Worm (Caenorhabditis elegans): ENCODE data around the gene Y97E10AR.6.

The Y97E10AR.6 gene

DNA sequence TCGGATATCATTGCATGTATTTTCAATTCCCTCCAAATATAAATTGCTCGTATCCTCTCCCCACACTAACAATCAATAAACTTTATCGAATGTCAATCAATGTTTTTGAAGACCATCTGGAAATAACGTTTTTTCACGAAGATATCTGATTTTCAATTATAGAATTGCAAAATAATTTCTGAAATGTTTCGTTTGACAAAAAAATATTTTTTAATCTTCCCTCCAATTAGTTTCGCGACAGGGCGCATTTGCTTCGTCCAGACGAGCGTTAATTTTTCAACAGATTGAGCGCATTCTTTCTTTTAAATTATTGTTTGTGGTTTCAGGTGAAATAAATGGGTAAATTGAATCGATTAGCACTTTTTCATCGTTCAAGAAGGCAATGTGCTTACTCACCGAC, 17.4 kb upstream of the Y97E10AR.6 start, which contains the start of gene vars-1 (continued):
- peak; percentile 6 for TF ChIP-seq tbp1 (GFP tag; optimal IDR thresholded peaks at IDR 0.05)
- no peak for TF ChIP-seq T26A5.8 (tag; optimal IDR thresholded peaks at IDR 0.05)
- 0 out of 2 replicates have a peak, but pooled peaks have one; percentile 47 for TF ChIP-seq ekl-4 (GFP tag; IDR thresholded peaks at IDR 0.05)
- TF ChIP-seq hsf-1 (GFP tag; IDR thresholded peaks at IDR 0.05) = peak; percentile 82
- TF ChIP-seq madf-6 (GFP tag; IDR thresholded peaks at IDR 0.05) = peak; percentile 58
- no peak for TF ChIP-seq pha-4 (tag; optimal IDR thresholded peaks at IDR 0.05)
- TF ChIP-seq madf-3 (GFP tag; IDR thresholded peaks at IDR 0.05) = 0 out of 2 replicates have a peak, but pooled peaks have one; percentile 3
- TF ChIP-seq ceh-79 (tag; optimal IDR thresholded peaks at IDR 0.05) = no peak
- TF ChIP-seq ZK185.1 (tag; optimal IDR thresholded peaks at IDR 0.05; ENCODE audit: poor library complexity, severe bottlenecking) = no peak
- TF ChIP-seq lin-54 (GFP tag; optimal IDR thresholded peaks at IDR 0.05) = peak; percentile 88
- no peak for TF ChIP-seq nhr-90 (tag; optimal IDR thresholded peaks at IDR 0.05)
- TF ChIP-seq hrde-1 (tag; optimal IDR thresholded peaks at IDR 0.05; ENCODE audit: borderline replicate concordance) = no peak
- no peak for TF ChIP-seq akir-1 (GFP tag; optimal IDR thresholded peaks at IDR 0.05)
- TF ChIP-seq aptf-3 (GFP tag; IDR thresholded peaks at IDR 0.05) = no peak
- TF ChIP-seq lin-26 (GFP tag; IDR thresholded peaks at IDR 0.05) = no peak
- no peak for TF ChIP-seq Y67H2A.10 (GFP tag; conservative IDR thresholded peaks at IDR 0.05)
- no peak for TF ChIP-seq snpc-4 (GFP tag; optimal IDR thresholded peaks at IDR 0.05)
- peak in 2 of 4 experiments; percentile 11 to 50 for TF ChIP-seq snpc-4 (tag; optimal IDR thresholded peaks at IDR 0.05)
- TF ChIP-seq him-1 (tag; optimal IDR thresholded peaks at IDR 0.05) = no peak
- no peak for TF ChIP-seq hmg-1.2 (GFP tag; IDR thresholded peaks at IDR 0.05)
- no peak for TF ChIP-seq F52B5.7 (tag; optimal IDR thresholded peaks at IDR 0.05)
- no peak for TF ChIP-seq snpc-3.4 (tag; optimal IDR thresholded peaks at IDR 0.05)
- no peak for TF ChIP-seq F57A8.1 (GFP tag; optimal IDR thresholded peaks at IDR 0.05)
- TF ChIP-seq F22D6.2 (tag; optimal IDR thresholded peaks at IDR 0.05) = no peak
- TF ChIP-seq Y53G8AR.9 (GFP tag; conservative IDR thresholded peaks at IDR 0.05) = no peak; the same call in 1 of the 2 replicates
- TF ChIP-seq madf-10 (tag; optimal IDR thresholded peaks at IDR 0.05) = no peak
- TF ChIP-seq ets-4 (GFP tag; optimal IDR thresholded peaks at IDR 0.05) = no peak
- no peak for TF ChIP-seq ztf-28 (GFP tag; IDR thresholded peaks at IDR 0.05)
- TF ChIP-seq D2030.7 (GFP tag; IDR thresholded peaks at IDR 0.05) = 0 out of 2 replicates have a peak, but pooled peaks have one; percentile 28
- 0 out of 2 replicates have a peak, but pooled peaks have one; percentile 16 for TF ChIP-seq Y95B8A.8 (GFP tag; IDR thresholded peaks at IDR 0.05)
- no peak for TF ChIP-seq atf-7 (tag; optimal IDR thresholded peaks at IDR 0.05)
- peak; percentile 56; the same call in 1 of the 2 replicates for TF ChIP-seq attf-6 (GFP tag; IDR thresholded peaks at IDR 0.05)
- TF ChIP-seq ceh-27 (GFP tag; optimal IDR thresholded peaks at IDR 0.05) = no peak
- TF ChIP-seq chd-7 (tag; optimal IDR thresholded peaks at IDR 0.05) = no peak
- TF ChIP-seq mcd-1 (GFP tag; IDR thresholded peaks at IDR 0.05) = peak; percentile 90
- no peak for TF ChIP-seq C06A6.2 (GFP tag; conservative IDR thresholded peaks at IDR 0.05)
- TF ChIP-seq cebp-1 (GFP tag; IDR thresholded peaks at IDR 0.05) = no peak
- peak; percentile 42 for TF ChIP-seq cebp-1 (tag; optimal IDR thresholded peaks at IDR 0.05)
- TF ChIP-seq K12H6.12 (tag; optimal IDR thresholded peaks at IDR 0.05) = no peak
- TF ChIP-seq nhr-80 (tag; optimal IDR thresholded peaks at IDR 0.05) = no peak
- no peak for TF ChIP-seq zim-3 (tag; optimal IDR thresholded peaks at IDR 0.05)
- peak; percentile 77 for TF ChIP-seq F49E8.2 (tag; optimal IDR thresholded peaks at IDR 0.05; ENCODE audit: insufficient read depth)
- no peak for TF ChIP-seq ama-1 (optimal IDR thresholded peaks at IDR 0.05)
- TF ChIP-seq ama-1 (GFP tag; optimal IDR thresholded peaks at IDR 0.05) = no peak
- TF ChIP-seq unc-62 (GFP tag; optimal IDR thresholded peaks at IDR 0.05) = no peak
- TF ChIP-seq F55B11.4 (tag; optimal IDR thresholded peaks at IDR 0.05; ENCODE audit: borderline replicate concordance, insufficient read depth) = no peak
- TF ChIP-seq tlf-1 (GFP tag; optimal IDR thresholded peaks at IDR 0.05) = peak; percentile 51
- TF ChIP-seq bed-2 (GFP tag; IDR thresholded peaks at IDR 0.05) = no peak
- TF ChIP-seq F39B2.1 (GFP tag; IDR thresholded peaks at IDR 0.05) = no peak

Measured in whole organism, young adult.